Worm (Caenorhabditis elegans) whole organism, L4 larva: ENCODE results near the gene bath-4.

ENCODE experiments used
- F26F4.8 ChIP-seq: fragments of 200-800 bp; sonication (Bioruptor generic); conservative IDR thresholded peaks from 2 replicates; pipeline ENCODE4 v1.3.6; 2022; ENCODE audit warnings: missing genetic modification characterization, missing compliant biosample characterization
- F49E8.2 ChIP-seq: sonication (generic microtip); optimal IDR thresholded peaks from 2 replicates; lab custom pipeline; 2016; ENCODE audit warnings: missing compliant biosample characterization, mild to moderate bottlenecking, missing genetic modification characterization, borderline replicate concordance
- R02D3.7 ChIP-seq: fragments of 150-350 bp; sonication (generic microtip); optimal IDR thresholded peaks from 3 replicates; lab custom pipeline; 2014; ENCODE audit warnings: missing biosample characterization, missing genetic modification characterization
- ama-1 ChIP-seq: fragments of 150-350 bp; optimal IDR thresholded peaks from 2 replicates; lab custom pipeline; 2014; ENCODE audit warnings: inconsistent platforms, mixed read lengths
- dpl-1 ChIP-seq: fragments of 150-350 bp; optimal IDR thresholded peaks from 2 replicates; lab custom pipeline; 2014; ENCODE audit warnings: missing biosample characterization, missing genetic modification reagents, missing genetic modification characterization
- egl-27 ChIP-seq: sonication (generic microtip); optimal IDR thresholded peaks from 3 replicates; lab custom pipeline; 2017; ENCODE audit warnings: missing biosample characterization, missing genetic modification reagents, missing genetic modification characterization
- mdt-29 ChIP-seq: fragments of 200-800 bp; sonication (Bioruptor generic); IDR thresholded peaks from 2 replicates; pipeline ENCODE4 v1.3.6; 2022; ENCODE audit warnings: missing genetic modification reagents, missing genetic modification characterization, missing compliant biosample characterization
- nhr-76 ChIP-seq: fragments of 150-350 bp; optimal IDR thresholded peaks from 2 replicates; lab custom pipeline; 2014; ENCODE audit warnings: missing biosample characterization, missing genetic modification characterization
- nhr-77 ChIP-seq: fragments of 150-350 bp; optimal IDR thresholded peaks from 2 replicates; lab custom pipeline; 2014; ENCODE audit warnings: missing biosample characterization, missing genetic modification characterization
- pha-4 ChIP-seq, 2 experiments: fragments of 150-350 bp in 1 of 2; fragments of 200-800 bp in 1 of 2; sonication (Bioruptor generic) in 1 of 2; IDR thresholded peaks in 1 of 2; optimal IDR thresholded peaks in 1 of 2; 2 replicates each; pipeline versions ENCODE4 v1.3.6 to Lab custom; 2014 to 2022; ENCODE audit warnings: missing genetic modification characterization in 2 of 2, missing genetic modification reagents in 2 of 2, missing biosample characterization in 1 of 2, missing compliant biosample characterization in 1 of 2
- skn-1 ChIP-seq: fragments of 150-350 bp; optimal IDR thresholded peaks from 2 replicates; lab custom pipeline; 2014; ENCODE audit warnings: missing biosample characterization, missing genetic modification characterization

ce11 chrII:1890682-1891081 lies 27.1 kb downstream of the bath-4 start, which contains the start of gene math-9:
- TF ChIP-seq dpl-1 (GFP tag; lab: Kevin White, UChicago), result no peak
- no peak for TF ChIP-seq F49E8.2 (tag; lab: Kevin White, UChicago)
- TF ChIP-seq egl-27, result no peak
- no peak for TF ChIP-seq mdt-29
- TF ChIP-seq ama-1 (lab: Kevin White, UChicago), result no peak
- TF ChIP-seq skn-1 (tag; lab: Kevin White, UChicago), result no peak
- TF ChIP-seq nhr-77 (tag; lab: Kevin White, UChicago), result no peak
- no peak for TF ChIP-seq pha-4 (GFP tag; IDR thresholded peaks at IDR 0.05; lab: Robert Waterston, UW)
- no peak for TF ChIP-seq pha-4 (tag; optimal IDR thresholded peaks at IDR 0.05; lab: Kevin White, UChicago)
- no peak for TF ChIP-seq nhr-76
- TF ChIP-seq F26F4.8, result no peak
- TF ChIP-seq R02D3.7 (tag; lab: Kevin White, UChicago), result no peak
